Worm (Caenorhabditis elegans) whole organism, early embryonic: ENCODE data around the gene R09F10.3.

Experiments used
- ama-1 ChIP-seq: fragments of 150-350 bp; optimal IDR thresholded peaks from 2 replicates; lab custom pipeline; 2014
- ceh-13 ChIP-seq: fragments of 200-800 bp; sonication (Bioruptor generic); optimal IDR thresholded peaks from 2 replicates; lab custom pipeline; 2018; ENCODE audit warnings: mild to moderate bottlenecking, missing genetic modification characterization, missing compliant biosample characterization
- flt-1 ChIP-seq: fragments of 200-800 bp; sonication (Bioruptor generic); IDR thresholded peaks from 2 replicates; pipeline ENCODE4 v1.3.6; 2022; ENCODE audit warnings: missing genetic modification characterization, missing compliant biosample characterization
- scrt-1 ChIP-seq: fragments of 200-800 bp; sonication (Bioruptor generic); IDR thresholded peaks from 2 replicates; pipeline ENCODE4 v1.3.6; 2022; ENCODE audit warnings: missing genetic modification characterization, missing compliant biosample characterization
- sea-1 ChIP-seq: fragments of 200-800 bp; sonication (Bioruptor generic); conservative IDR thresholded peaks from 2 replicates; pipeline ENCODE4 v1.3.6; 2022; ENCODE audit warnings: missing genetic modification characterization, missing compliant biosample characterization
- tbx-11 ChIP-seq: fragments of 200-800 bp; sonication (Bioruptor generic); IDR thresholded peaks from 2 replicates; pipeline ENCODE4 v1.3.6; 2022; ENCODE audit warnings: missing genetic modification characterization, missing compliant biosample characterization

DNA sequence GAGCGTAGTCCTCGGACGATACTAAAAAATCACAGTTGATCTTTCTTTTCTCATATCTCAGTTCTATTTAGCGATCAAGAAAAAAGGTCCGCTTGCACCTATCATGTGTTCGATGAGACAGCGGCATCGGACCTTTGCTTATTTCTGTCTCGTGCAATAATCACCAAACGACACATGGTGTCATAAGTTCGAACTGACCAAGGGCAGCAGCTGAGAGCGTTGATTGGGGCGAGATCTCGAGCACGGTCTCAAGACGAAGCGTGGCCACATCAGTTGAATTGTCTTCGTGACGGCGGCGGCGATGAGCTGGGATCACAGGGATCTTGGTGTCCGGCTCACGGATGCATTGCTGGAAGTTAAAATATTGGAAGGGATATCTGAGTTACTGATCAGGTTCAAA lies 31.7 kb upstream of the R09F10.3 start:
- no peak for TF ChIP-seq sea-1
- no peak for TF ChIP-seq tbx-11 (GFP tag; lab: Robert Waterston, UW)
- no peak for TF ChIP-seq ama-1
- no peak for TF ChIP-seq scrt-1
- TF ChIP-seq ceh-13 (GFP tag; lab: Kevin White, UChicago), result no peak
- TF ChIP-seq flt-1 (GFP tag; lab: Robert Waterston, UW), result no peak
